Worm (Caenorhabditis elegans): ENCODE data around the gene nuo-3.
A peak's percentile ranks its signal among the peaks of the same experiment; 100 is the strongest.

nuo-3 gene

ce11 chrIV:14828218-14828617, 30.9 kb upstream of the nuo-3 start:
- no peak for TF ChIP-seq mdl-1 (tag; optimal IDR thresholded peaks at IDR 0.05)
- no peak for TF ChIP-seq alr-1 (tag; optimal IDR thresholded peaks at IDR 0.05; ENCODE audit: borderline replicate concordance)
- TF ChIP-seq ceh-90 (tag; optimal IDR thresholded peaks at IDR 0.05): no peak
- TF ChIP-seq dpl-1 (GFP tag; optimal IDR thresholded peaks at IDR 0.05): no peak
- TF ChIP-seq ztf-4 (tag; optimal IDR thresholded peaks at IDR 0.05): no peak
- TF ChIP-seq ztf-11 (tag; optimal IDR thresholded peaks at IDR 0.05): no peak
- TF ChIP-seq lin-15B (tag; optimal IDR thresholded peaks at IDR 0.05): no peak
- no peak for TF ChIP-seq ceh-63 (GFP tag; optimal IDR thresholded peaks at IDR 0.05)
- no peak for TF ChIP-seq nhr-20 (tag; optimal IDR thresholded peaks at IDR 0.05)
- TF ChIP-seq lin-39 (tag; optimal IDR thresholded peaks at IDR 0.05): no peak
- TF ChIP-seq fkh-4 (tag; optimal IDR thresholded peaks at IDR 0.05; ENCODE audit: borderline replicate concordance): no peak
- TF ChIP-seq nhr-237 (tag; optimal IDR thresholded peaks at IDR 0.05): no peak
- TF ChIP-seq nhr-11 (tag; optimal IDR thresholded peaks at IDR 0.05): no peak
- TF ChIP-seq C16A3.4 (tag; optimal IDR thresholded peaks at IDR 0.05): no peak
- TF ChIP-seq xbp-1 (tag; optimal IDR thresholded peaks at IDR 0.05): no peak
- no peak for TF ChIP-seq nhr-19 (GFP tag; conservative IDR thresholded peaks at IDR 0.05)
- TF ChIP-seq zip-4 (GFP tag; optimal IDR thresholded peaks at IDR 0.05): no peak
- TF ChIP-seq egl-13 (tag; optimal IDR thresholded peaks at IDR 0.05): no peak
- TF ChIP-seq elt-3 (tag; optimal IDR thresholded peaks at IDR 0.05): no peak

DNA sequence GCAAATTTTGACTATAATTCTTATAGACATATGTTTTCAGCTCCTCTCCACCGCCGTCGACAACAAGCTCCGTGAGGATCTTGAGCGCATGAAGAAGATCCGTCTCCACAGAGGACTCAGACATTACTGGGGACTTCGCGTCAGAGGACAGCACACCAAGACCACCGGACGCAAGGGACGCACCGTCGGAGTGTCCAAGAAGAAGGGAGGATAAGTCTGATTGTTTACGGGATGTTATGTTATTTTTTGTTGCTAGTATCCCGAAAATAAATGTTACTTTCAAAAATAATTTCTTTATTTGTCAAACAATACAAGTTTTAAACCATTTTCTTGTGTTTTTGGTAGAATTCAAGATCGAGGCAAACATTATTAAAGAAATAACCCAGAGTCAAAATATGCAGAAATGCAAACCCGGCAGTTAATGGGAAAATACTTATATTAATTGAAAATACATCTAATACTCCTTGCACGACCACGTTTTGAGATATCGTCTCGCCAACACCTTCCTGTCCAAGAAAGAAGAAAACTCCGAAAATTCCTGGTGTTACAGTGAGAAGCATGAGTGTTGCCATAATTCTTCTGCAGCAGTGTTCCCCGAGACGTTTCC, 28.9 kb upstream of the nuo-3 start:
- peak; percentile 31 for TF ChIP-seq nhr-85 (tag)
- no peak for TF ChIP-seq ceh-82 (tag; optimal IDR thresholded peaks at IDR 0.05)
- no peak for TF ChIP-seq vab-15 (tag; optimal IDR thresholded peaks at IDR 0.05)

DNA sequence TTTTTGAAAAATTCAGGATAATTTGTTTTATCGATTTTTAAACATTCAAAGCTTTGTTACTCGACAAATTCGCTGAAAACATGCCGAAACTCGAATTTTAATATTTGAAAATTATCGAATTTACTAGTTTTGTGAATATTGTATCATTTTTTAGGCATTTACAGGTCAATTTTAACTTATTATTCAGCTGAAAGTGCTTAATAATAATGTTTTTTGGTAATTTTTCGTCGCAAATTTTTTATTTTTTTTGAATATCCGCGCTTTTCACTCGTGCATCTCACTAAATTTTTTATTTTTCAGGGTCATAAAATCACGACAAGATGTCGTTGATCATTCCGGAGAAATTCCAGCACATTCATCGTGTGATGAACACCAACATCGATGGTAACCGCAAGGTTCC, 28.0 kb upstream of the nuo-3 start, which contains the start of gene rps-18:
TSS of gene rps-18 (plus strand) at position 301 of the 400 bp plus-strand sequence.
- no peak for TF ChIP-seq grh-1 (GFP tag; IDR thresholded peaks at IDR 0.05)
- TF ChIP-seq ces-1 (GFP tag; optimal IDR thresholded peaks at IDR 0.05): no peak
- TF ChIP-seq ceh-90 (tag; optimal IDR thresholded peaks at IDR 0.05): no peak
- no peak for TF ChIP-seq nhr-85 (tag)
- TF ChIP-seq lin-14 (GFP tag; optimal IDR thresholded peaks at IDR 0.05): no peak
- TF ChIP-seq F16B12.6 (tag; optimal IDR thresholded peaks at IDR 0.05): no peak
- TF ChIP-seq lin-13 (GFP tag; optimal IDR thresholded peaks at IDR 0.05): no peak
- TF ChIP-seq efl-3 (GFP tag; optimal IDR thresholded peaks at IDR 0.05): no peak
- no peak for TF ChIP-seq egl-13 (tag; optimal IDR thresholded peaks at IDR 0.05)
- TF ChIP-seq fkh-10 (GFP tag; optimal IDR thresholded peaks at IDR 0.05): no peak

ce11 chrIV:14824878-14825352, 27.6 kb upstream of the nuo-3 start, which contains the start of gene sec-61.A:
Gene sec-61.A (minus strand): TSS chrIV:14825264.
- TF ChIP-seq ztf-4 (tag; optimal IDR thresholded peaks at IDR 0.05): no peak
- TF ChIP-seq egl-13 (tag; optimal IDR thresholded peaks at IDR 0.05): peak; percentile 63
- TF ChIP-seq pag-3 (tag; optimal IDR thresholded peaks at IDR 0.05; ENCODE audit: borderline replicate concordance, insufficient read depth): no peak
- TF ChIP-seq C04F5.9 (tag; optimal IDR thresholded peaks at IDR 0.05): peak; percentile 62
- peak; percentile 93 for TF ChIP-seq nhr-71 (tag; optimal IDR thresholded peaks at IDR 0.05)
- no peak for TF ChIP-seq ets-5 (GFP tag; IDR thresholded peaks at IDR 0.05)
- peak; percentile 92 for TF ChIP-seq fkh-8 (tag; optimal IDR thresholded peaks at IDR 0.05)
- TF ChIP-seq sup-37 (GFP tag; optimal IDR thresholded peaks at IDR 0.05): peak; percentile 40
- TF ChIP-seq unc-30 (tag; optimal IDR thresholded peaks at IDR 0.05): no peak
- TF ChIP-seq ztf-11 (tag; optimal IDR thresholded peaks at IDR 0.05): peak in 1 of 2 experiments; percentile 65
- peak; percentile 58 for TF ChIP-seq ceh-88 (GFP tag; IDR thresholded peaks at IDR 0.05)
- TF ChIP-seq nhr-47 (tag; optimal IDR thresholded peaks at IDR 0.05): peak; percentile 92
- no peak for TF ChIP-seq ces-1 (GFP tag; optimal IDR thresholded peaks at IDR 0.05)
- TF ChIP-seq nhr-28 (tag; optimal IDR thresholded peaks at IDR 0.05): no peak
- no peak for TF ChIP-seq mep-1 (tag; optimal IDR thresholded peaks at IDR 0.05)
- no peak for TF ChIP-seq zag-1 (tag; optimal IDR thresholded peaks at IDR 0.05)
- peak; percentile 76 for TF ChIP-seq pax-3 (tag; optimal IDR thresholded peaks at IDR 0.05)
- TF ChIP-seq dpl-1 (GFP tag; optimal IDR thresholded peaks at IDR 0.05): peak; percentile 74 to 79 (median 78)
- TF ChIP-seq lin-15B (tag; optimal IDR thresholded peaks at IDR 0.05): peak; percentile 46
- TF ChIP-seq C34B4.2 (tag; optimal IDR thresholded peaks at IDR 0.05): peak; percentile 29
- peak; percentile 84 for TF ChIP-seq swsn-7 (tag; optimal IDR thresholded peaks at IDR 0.05)
- peak; percentile 3 for TF ChIP-seq blmp-1 (tag; optimal IDR thresholded peaks at IDR 0.05)
- TF ChIP-seq F16B12.6 (tag; optimal IDR thresholded peaks at IDR 0.05): peak; percentile 18
- peak; percentile 16 for TF ChIP-seq nhr-237 (tag; optimal IDR thresholded peaks at IDR 0.05)
- TF ChIP-seq nhr-20 (tag; optimal IDR thresholded peaks at IDR 0.05): peak; percentile 87

All from whole organism, L1 larva.